Fruit fly (Drosophila melanogaster) whole organism: ENCODE results near the gene CG15312.

Experiments
- Dll ChIP-seq: fragments of >200 bp; optimal IDR thresholded peaks from 2 replicates; lab custom pipeline; 2017
- pan ChIP-seq: fragments of >200 bp; optimal IDR thresholded peaks from 2 replicates; lab custom pipeline; 2017
- psq ChIP-seq: fragments of >200 bp; optimal IDR thresholded peaks from 2 replicates; lab custom pipeline; 2017

DNA sequence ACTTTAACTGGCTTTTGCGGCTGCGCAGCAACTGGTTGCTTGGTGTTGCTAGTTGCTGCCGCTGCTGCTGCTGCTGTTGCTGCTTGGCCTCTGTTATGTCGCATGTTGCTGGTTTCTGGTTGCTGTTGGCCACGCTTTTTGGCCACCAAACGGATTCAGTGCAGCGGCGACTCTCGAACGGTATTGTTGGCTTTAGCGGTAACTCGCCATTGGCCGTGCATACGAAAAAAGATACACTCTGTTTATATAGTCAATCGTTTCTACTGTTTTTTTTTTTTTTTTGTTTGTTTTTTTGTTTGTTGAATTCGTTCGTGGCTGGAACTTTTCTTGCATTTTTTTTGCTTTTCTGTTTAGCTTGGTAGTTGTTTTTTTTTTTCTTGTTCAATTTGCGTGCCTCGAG lies 53.9 kb downstream of the CG15312 start, which contains the start of gene Cht6:
- TF ChIP-seq psq (lab: Kevin White, UChicago) (no peak), pan (lab: Kevin White, UChicago) (no peak), Dll (lab: Kevin White, UChicago) (no peak)
